Worm (Caenorhabditis elegans) whole organism, L1 larva: ENCODE results near the gene srd-2.

Experiments used
- ama-1 ChIP-seq: fragments of 150-350 bp; optimal IDR thresholded peaks from 2 replicates; lab custom pipeline; 2014
- ceh-82 ChIP-seq, 3 experiments: fragments of 150-350 bp in 1 of 3; sonication (generic microtip) in 2 of 3; optimal IDR thresholded peaks; 2 replicates each; lab custom pipeline; 2014 to 2017; ENCODE audit warnings: missing biosample characterization in 3 of 3, missing genetic modification characterization in 3 of 3
- egl-27 ChIP-seq, 2 experiments: fragments of 150-350 bp in 1 of 2; sonication (generic microtip); optimal IDR thresholded peaks; 3 replicates each; lab custom pipeline; 2017 to 2018; ENCODE audit warnings: missing biosample characterization in 2 of 2, missing genetic modification characterization in 2 of 2, missing genetic modification reagents in 2 of 2
- elt-2 ChIP-seq: sonication (generic microtip); optimal IDR thresholded peaks from 2 replicates; lab custom pipeline; 2016; ENCODE audit warnings: missing genetic modification characterization, mild to moderate bottlenecking, inconsistent platforms, missing compliant biosample characterization, missing genetic modification reagents
- fkh-10 ChIP-seq: sonication (generic microtip); optimal IDR thresholded peaks from 2 replicates; lab custom pipeline; 2017; ENCODE audit warnings: missing biosample characterization, missing genetic modification reagents, missing genetic modification characterization
- irx-1 ChIP-seq: sonication (generic microtip); optimal IDR thresholded peaks from 2 replicates; lab custom pipeline; 2016; ENCODE audit warnings: missing genetic modification characterization, missing compliant biosample characterization
- isw-1 ChIP-seq: fragments of 200-800 bp; sonication (Bioruptor generic); IDR thresholded peaks from 2 replicates; pipeline ENCODE4 v1.3.6; 2022; ENCODE audit warnings: missing genetic modification characterization, missing compliant biosample characterization
- nhr-76 ChIP-seq: sonication (generic microtip); optimal IDR thresholded peaks from 2 replicates; lab custom pipeline; 2017; ENCODE audit warnings: missing biosample characterization, missing genetic modification characterization
- pag-3 ChIP-seq: sonication (generic microtip); optimal IDR thresholded peaks from 2 replicates; lab custom pipeline; 2017; ENCODE audit warnings: missing genetic modification characterization, mild to moderate bottlenecking, missing compliant biosample characterization, antibody characterized with exemption, borderline replicate concordance; ENCODE audit not compliant: insufficient read depth
- pqm-1 ChIP-seq: sonication (generic microtip); optimal IDR thresholded peaks from 3 replicates; lab custom pipeline; 2017; ENCODE audit warnings: missing biosample characterization, missing genetic modification characterization
- unc-62 ChIP-seq: fragments of 150-350 bp; optimal IDR thresholded peaks from 2 replicates; lab custom pipeline; 2014; ENCODE audit warnings: missing biosample characterization, missing genetic modification reagents, missing genetic modification characterization
- zag-1 ChIP-seq: fragments of 150-350 bp; optimal IDR thresholded peaks from 2 replicates; lab custom pipeline; 2014; ENCODE audit warnings: missing biosample characterization, missing genetic modification characterization
- ztf-11 ChIP-seq, 2 experiments: sonication (generic microtip); optimal IDR thresholded peaks; 2 replicates each; lab custom pipeline; 2016 to 2017; ENCODE audit warnings: missing genetic modification characterization in 2 of 2, missing biosample characterization in 1 of 2, missing compliant biosample characterization in 1 of 2

- TF ChIP-seq pqm-1 (no peak), fkh-10 (no peak), nhr-76 (tag; lab: Kevin White, UChicago) (no peak), zag-1 (tag; lab: Kevin White, UChicago) (no peak), egl-27 (tag; optimal IDR thresholded peaks at IDR 0.05; lab: Kevin White, UChicago) (no peak), irx-1 (no peak), ceh-82 (tag; optimal IDR thresholded peaks at IDR 0.05; lab: Kevin White, UChicago) (no peak), ztf-11 (tag; optimal IDR thresholded peaks at IDR 0.05; lab: Kevin White, UChicago) (no peak), ama-1 (lab: Kevin White, UChicago) (no peak), pag-3 (tag; lab: Kevin White, UChicago) (no peak), unc-62 (GFP tag; lab: Kevin White, UChicago) (no peak), isw-1 (GFP tag; lab: Robert Waterston, UW) (no peak), elt-2 (no peak)
Measured at ce11 chrII:10189369-10189768, 1.7 kb upstream of the srd-2 start, which contains the start of gene cdc-25.4.
